Worm (Caenorhabditis elegans) whole organism, young adult: Measurements from ENCODE around the gene tra-3.

Source experiments
- B0035.1 ChIP-seq: sonication (generic microtip); optimal IDR thresholded peaks from 2 replicates; lab custom pipeline; 2016; ENCODE audit warnings: missing genetic modification characterization, mild to moderate bottlenecking, missing compliant biosample characterization, missing genotype, missing genetic modification reagents
- B0261.1 ChIP-seq: sonication (generic microtip); optimal IDR thresholded peaks from 2 replicates; lab custom pipeline; 2016; ENCODE audit warnings: mild to moderate bottlenecking, missing genetic modification characterization, moderate library complexity, missing compliant biosample characterization
- F33H1.4 ChIP-seq: fragments of 200-800 bp; sonication (Bioruptor generic); IDR thresholded peaks from 2 replicates; pipeline ENCODE4 v1.3.6; 2022; ENCODE audit warnings: missing genetic modification reagents, missing genetic modification characterization, missing compliant biosample characterization
- F39B2.1 ChIP-seq: fragments of 200-800 bp; sonication (Bioruptor generic); IDR thresholded peaks from 2 replicates; pipeline ENCODE4 v1.3.6; 2022; ENCODE audit warnings: missing genetic modification reagents, missing genetic modification characterization, missing compliant biosample characterization
- F49E8.2 ChIP-seq: sonication (generic microtip); optimal IDR thresholded peaks from 3 replicates; lab custom pipeline; 2017; ENCODE audit warnings: missing genetic modification characterization, mild to moderate bottlenecking, missing compliant biosample characterization, antibody characterized with exemption, moderate library complexity; ENCODE audit not compliant: insufficient read depth
- F57A8.1 ChIP-seq: fragments of 200-800 bp; sonication (Bioruptor generic); optimal IDR thresholded peaks from 2 replicates; lab custom pipeline; 2018; ENCODE audit warnings: mild to moderate bottlenecking, missing genetic modification characterization, moderate library complexity, missing compliant biosample characterization
- F57C9.4 ChIP-seq: sonication (generic microtip); optimal IDR thresholded peaks from 2 replicates; lab custom pipeline; 2017; ENCODE audit warnings: mild to moderate bottlenecking, missing genetic modification characterization, missing compliant biosample characterization
- K11D2.4 ChIP-seq: fragments of 200-800 bp; sonication (Bioruptor generic); IDR thresholded peaks from 2 replicates; pipeline ENCODE4 v1.3.6; 2022; ENCODE audit warnings: missing genetic modification reagents, missing genetic modification characterization, missing compliant biosample characterization
- K12H6.12 ChIP-seq: fragments of 200-800 bp; sonication (Bioruptor generic); optimal IDR thresholded peaks from 2 replicates; lab custom pipeline; 2018; ENCODE audit warnings: mild to moderate bottlenecking, missing genetic modification characterization, missing compliant biosample characterization
- T26A5.8 ChIP-seq: sonication (generic microtip); optimal IDR thresholded peaks from 2 replicates; lab custom pipeline; 2016; ENCODE audit warnings: missing genetic modification characterization, missing compliant biosample characterization
- Y53F4B.3 ChIP-seq: fragments of 200-800 bp; sonication (Bioruptor generic); IDR thresholded peaks from 2 replicates; pipeline ENCODE4 v1.3.6; 2022; ENCODE audit warnings: missing genetic modification reagents, missing genetic modification characterization, missing compliant biosample characterization
- Y53G8AR.9 ChIP-seq: fragments of 200-800 bp; sonication (Bioruptor generic); conservative IDR thresholded peaks from 2 replicates; pipeline ENCODE4 v1.3.6; 2022; ENCODE audit warnings: missing genetic modification reagents, missing genetic modification characterization, missing compliant biosample characterization
- Y67H2A.10 ChIP-seq: fragments of 200-800 bp; sonication (Bioruptor generic); conservative IDR thresholded peaks from 2 replicates; pipeline ENCODE4 v1.3.6; 2022; ENCODE audit warnings: missing genetic modification reagents, missing genetic modification characterization, missing compliant biosample characterization
- akir-1 ChIP-seq: fragments of 200-800 bp; sonication (Bioruptor generic); optimal IDR thresholded peaks from 2 replicates; lab custom pipeline; 2018; ENCODE audit warnings: mild to moderate bottlenecking, missing genetic modification characterization, moderate library complexity, missing compliant biosample characterization
- athp-1 ChIP-seq: sonication (generic microtip); optimal IDR thresholded peaks from 2 replicates; lab custom pipeline; 2017; ENCODE audit warnings: mild to moderate bottlenecking, missing genetic modification characterization, missing compliant biosample characterization
- attf-6 ChIP-seq: fragments of 200-800 bp; sonication (Bioruptor generic); IDR thresholded peaks from 2 replicates; pipeline ENCODE4 v1.3.6; 2022; ENCODE audit warnings: missing genetic modification reagents, missing genetic modification characterization, missing compliant biosample characterization
- die-1 ChIP-seq: sonication (generic microtip); optimal IDR thresholded peaks from 2 replicates; lab custom pipeline; 2016; ENCODE audit warnings: missing genotype, mild to moderate bottlenecking, missing genetic modification characterization, missing compliant biosample characterization
- dox-1 ChIP-seq: fragments of 200-800 bp; sonication (Bioruptor generic); IDR thresholded peaks from 2 replicates; pipeline ENCODE4 v1.3.6; 2022; ENCODE audit warnings: missing genetic modification reagents, missing genetic modification characterization, missing compliant biosample characterization
- dpff-1 ChIP-seq: sonication (generic microtip); optimal IDR thresholded peaks from 2 replicates; lab custom pipeline; 2017; ENCODE audit warnings: mild to moderate bottlenecking, missing genetic modification characterization, missing compliant biosample characterization
- gei-17 ChIP-seq: fragments of 200-800 bp; sonication (Bioruptor generic); optimal IDR thresholded peaks from 2 replicates; lab custom pipeline; 2018; ENCODE audit warnings: mild to moderate bottlenecking, missing genetic modification characterization, missing compliant biosample characterization
- him-1 ChIP-seq: sonication (generic microtip); optimal IDR thresholded peaks from 2 replicates; lab custom pipeline; 2016; ENCODE audit warnings: missing genotype, missing genetic modification reagents, missing genetic modification characterization, missing compliant biosample characterization
- hrde-1 ChIP-seq: sonication (generic microtip); optimal IDR thresholded peaks from 2 replicates; lab custom pipeline; 2016; ENCODE audit warnings: missing genetic modification characterization, mild to moderate bottlenecking, missing compliant biosample characterization, moderate library complexity, missing genotype, missing genetic modification reagents, borderline replicate concordance
- let-607 ChIP-seq, 2 experiments: fragments of 200-800 bp in 1 of 2; sonication (Bioruptor generic) in 1 of 2; sonication (generic microtip) in 1 of 2; optimal IDR thresholded peaks; 2 replicates each; lab custom pipeline; 2016 to 2018; ENCODE audit warnings: mild to moderate bottlenecking in 2 of 2, missing compliant biosample characterization in 2 of 2, missing genetic modification characterization in 2 of 2, moderate library complexity in 2 of 2, missing genotype in 1 of 2
- lin-40 ChIP-seq: sonication (generic microtip); optimal IDR thresholded peaks from 2 replicates; lab custom pipeline; 2016; ENCODE audit warnings: missing genetic modification characterization, mild to moderate bottlenecking, missing compliant biosample characterization, missing genotype, missing genetic modification reagents
- lsl-1 ChIP-seq: fragments of 200-800 bp; sonication (Bioruptor generic); optimal IDR thresholded peaks from 2 replicates; lab custom pipeline; 2018; ENCODE audit warnings: mild to moderate bottlenecking, missing genetic modification characterization, moderate library complexity, missing compliant biosample characterization
- lsy-27 ChIP-seq: sonication (generic microtip); optimal IDR thresholded peaks from 2 replicates; lab custom pipeline; 2017; ENCODE audit warnings: missing genetic modification characterization, mild to moderate bottlenecking, missing compliant biosample characterization, antibody characterized with exemption, missing genotype, borderline replicate concordance; ENCODE audit not compliant: insufficient read depth
- madf-10 ChIP-seq: sonication (generic microtip); optimal IDR thresholded peaks from 2 replicates; lab custom pipeline; 2016; ENCODE audit warnings: mild to moderate bottlenecking, missing genetic modification characterization, missing compliant biosample characterization
- mel-28 ChIP-seq: sonication (generic microtip); optimal IDR thresholded peaks from 2 replicates; lab custom pipeline; 2016; ENCODE audit warnings: borderline replicate concordance, mild to moderate bottlenecking, missing genetic modification characterization, missing compliant biosample characterization
- mxl-1 ChIP-seq: sonication (generic microtip); optimal IDR thresholded peaks from 2 replicates; lab custom pipeline; 2016; ENCODE audit warnings: missing genetic modification characterization, missing compliant biosample characterization
- nfya-2 ChIP-seq: fragments of 200-800 bp; sonication (Bioruptor generic); IDR thresholded peaks from 2 replicates; pipeline ENCODE4 v1.3.6; 2022; ENCODE audit warnings: missing genetic modification reagents, missing genetic modification characterization, missing compliant biosample characterization
- nfyb-1 ChIP-seq: fragments of 200-800 bp; sonication (Bioruptor generic); IDR thresholded peaks from 2 replicates; pipeline ENCODE4 v1.3.6; 2022; ENCODE audit warnings: missing genetic modification reagents, missing genetic modification characterization, missing compliant biosample characterization
- nhr-27 ChIP-seq: fragments of 200-800 bp; sonication (Bioruptor generic); optimal IDR thresholded peaks from 2 replicates; lab custom pipeline; 2018; ENCODE audit warnings: mild to moderate bottlenecking, missing genetic modification characterization, moderate library complexity, missing compliant biosample characterization
- nhr-80 ChIP-seq: sonication (generic microtip); optimal IDR thresholded peaks from 2 replicates; lab custom pipeline; 2016; ENCODE audit warnings: missing genetic modification characterization, missing compliant biosample characterization
- rcor-1 ChIP-seq: fragments of 200-800 bp; sonication (Bioruptor generic); IDR thresholded peaks from 2 replicates; pipeline ENCODE4 v1.3.6; 2022; ENCODE audit warnings: missing genetic modification reagents, missing genetic modification characterization, missing compliant biosample characterization
- snpc-4 ChIP-seq, 5 experiments: fragments of 150-350 bp in 1 of 5; sonication (generic microtip) in 4 of 5; optimal IDR thresholded peaks; 2 replicates each; lab custom pipeline; 2014 to 2018; ENCODE audit warnings: missing genetic modification characterization in 5 of 5, missing biosample characterization in 3 of 5, antibody characterized with exemption in 2 of 5, mild to moderate bottlenecking in 2 of 5, missing compliant biosample characterization in 2 of 5, missing genotype in 2 of 5, moderate library complexity in 2 of 5, missing genetic modification reagents in 1 of 5
- sptf-2 ChIP-seq: fragments of 200-800 bp; sonication (Bioruptor generic); optimal IDR thresholded peaks from 2 replicates; lab custom pipeline; 2018; ENCODE audit warnings: mild to moderate bottlenecking, missing genetic modification characterization, missing compliant biosample characterization
- tbp1 ChIP-seq: fragments of 200-800 bp; sonication (Bioruptor generic); optimal IDR thresholded peaks from 2 replicates; lab custom pipeline; 2018; ENCODE audit warnings: mild to moderate bottlenecking, missing genetic modification characterization, missing compliant biosample characterization
- unc-130 ChIP-seq: sonication (generic microtip); optimal IDR thresholded peaks from 2 replicates; lab custom pipeline; 2016; ENCODE audit warnings: missing genetic modification reagents, missing genetic modification characterization, missing compliant biosample characterization
- unc-62 ChIP-seq: fragments of 150-350 bp; optimal IDR thresholded peaks from 2 replicates; lab custom pipeline; 2014; ENCODE audit warnings: missing biosample characterization, missing genetic modification reagents, missing genetic modification characterization
- xnd-1 ChIP-seq: sonication (generic microtip); optimal IDR thresholded peaks from 2 replicates; lab custom pipeline; 2016; ENCODE audit warnings: missing genotype, missing genetic modification reagents, missing genetic modification characterization, missing compliant biosample characterization
- zfh-2 ChIP-seq: fragments of 200-800 bp; sonication (Bioruptor generic); conservative IDR thresholded peaks from 2 replicates; pipeline ENCODE4 v1.3.6; 2022; ENCODE audit warnings: missing genetic modification reagents, missing genetic modification characterization, missing compliant biosample characterization
- ztf-22 ChIP-seq: fragments of 200-800 bp; sonication (Bioruptor generic); optimal IDR thresholded peaks from 2 replicates; lab custom pipeline; 2018; ENCODE audit warnings: mild to moderate bottlenecking, missing genetic modification characterization, moderate library complexity, missing compliant biosample characterization
- ztf-6 ChIP-seq: fragments of 200-800 bp; sonication (Bioruptor generic); IDR thresholded peaks from 2 replicates; pipeline ENCODE4 v1.3.6; 2022; ENCODE audit warnings: missing genetic modification reagents, missing genetic modification characterization, missing compliant biosample characterization

tra-3 gene

DNA sequence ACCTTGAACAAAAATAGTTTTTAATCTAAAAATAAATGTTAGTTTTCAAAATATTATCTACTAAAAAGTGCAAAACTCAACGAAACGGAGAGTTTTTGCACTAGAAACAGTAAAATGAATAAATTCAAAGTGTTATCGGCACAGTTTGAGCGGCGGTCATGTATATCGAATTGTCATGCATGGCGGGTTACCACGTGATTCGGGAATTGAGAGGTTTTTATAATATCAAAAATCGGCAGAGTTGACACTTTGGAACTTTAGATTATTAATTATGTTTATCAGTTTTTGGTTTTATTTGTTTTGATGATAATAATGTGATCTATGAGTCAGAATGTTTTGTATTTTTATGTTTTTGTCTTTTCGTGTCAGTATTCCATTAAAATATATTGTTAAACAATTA, 30.6 kb downstream of the tra-3 start:
- TF ChIP-seq Y67H2A.10 (GFP tag; lab: Robert Waterston, UW) (no peak), F33H1.4 (GFP tag; lab: Robert Waterston, UW) (no peak), unc-62 (GFP tag; lab: Kevin White, UChicago) (peak; percentile 48), F39B2.1 (GFP tag; lab: Robert Waterston, UW) (no peak), dpff-1 (no peak), die-1 (no peak), K11D2.4 (GFP tag; lab: Robert Waterston, UW) (no peak), xnd-1 (tag; lab: Kevin White, UChicago) (no peak), Y53G8AR.9 (no peak), nfya-2 (GFP tag; lab: Robert Waterston, UW) (no peak), let-607 (tag; optimal IDR thresholded peaks at IDR 0.05; lab: Kevin White, UChicago) (peak in 1 of 2 experiments; percentile 50), nhr-27 (no peak), lin-40 (tag; lab: Kevin White, UChicago) (no peak), him-1 (tag; lab: Kevin White, UChicago) (no peak), ztf-6 (no peak), sptf-2 (no peak), dox-1 (GFP tag; lab: Robert Waterston, UW) (no peak), nhr-80 (tag; lab: Kevin White, UChicago) (peak; percentile 68), B0035.1 (tag; lab: Kevin White, UChicago) (no peak), hrde-1 (tag; lab: Kevin White, UChicago) (no peak), athp-1 (tag; lab: Kevin White, UChicago) (no peak), madf-10 (no peak)

DNA sequence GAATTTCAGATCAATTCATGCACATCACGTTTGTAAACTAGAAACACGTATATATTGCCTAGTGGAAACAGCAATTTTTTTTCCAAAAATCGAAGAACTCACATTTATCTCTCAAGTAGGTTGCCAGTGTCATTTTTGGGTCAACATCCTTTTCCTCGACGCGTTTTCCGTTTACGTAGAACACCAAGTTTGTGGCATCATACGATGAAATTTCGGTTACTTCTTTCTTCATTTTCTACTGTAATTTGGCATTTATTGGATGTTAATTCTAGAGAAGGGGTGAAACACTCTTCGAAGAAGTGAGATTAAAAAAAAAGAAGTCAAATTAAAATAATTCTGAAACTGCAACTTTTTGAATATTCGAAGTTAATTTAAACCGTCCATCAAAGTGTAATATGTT, 31.3 kb downstream of the tra-3 start, which contains the start of gene xdh-1:
TSS of gene xdh-1 (minus strand) at position 240 of the 400 bp plus-strand sequence.
- TF ChIP-seq Y53F4B.3 (GFP tag; lab: Robert Waterston, UW): no peak
- no peak for TF ChIP-seq K12H6.12 (tag; lab: Kevin White, UChicago)
- no peak for TF ChIP-seq lsy-27 (tag; lab: Kevin White, UChicago)
- no peak for TF ChIP-seq rcor-1 (GFP tag; lab: Robert Waterston, UW)
- no peak for TF ChIP-seq tbp1
- no peak for TF ChIP-seq mel-28 (tag; lab: Kevin White, UChicago)
- no peak for TF ChIP-seq mxl-1 (tag; lab: Kevin White, UChicago)
- TF ChIP-seq snpc-4 (GFP tag; optimal IDR thresholded peaks at IDR 0.05; lab: Kevin White, UChicago): no peak
- peak in 1 of 4 experiments; percentile 18 for TF ChIP-seq snpc-4 (tag; optimal IDR thresholded peaks at IDR 0.05; lab: Kevin White, UChicago)

DNA sequence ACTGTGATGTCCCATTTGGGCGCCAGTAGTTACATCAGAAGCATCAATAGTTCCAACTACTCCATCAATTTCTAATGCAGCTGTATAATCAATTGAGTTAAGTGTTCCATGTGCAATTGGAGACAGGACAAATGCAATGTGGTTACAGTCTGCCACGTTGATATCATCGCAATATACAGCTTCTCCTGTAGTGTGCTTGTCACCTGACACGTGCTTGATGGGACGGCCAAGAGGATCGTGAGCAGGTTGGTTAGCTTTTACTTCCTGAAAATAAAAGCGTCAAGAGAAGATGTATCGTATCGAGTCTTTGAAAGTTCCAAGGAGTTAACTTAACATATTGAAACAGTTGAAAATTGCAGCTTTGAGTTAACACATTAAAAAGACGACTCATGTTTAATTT, 35.4 kb downstream of the tra-3 start:
- TF ChIP-seq ztf-22 (GFP tag; lab: Kevin White, UChicago) (no peak), attf-6 (GFP tag; lab: Robert Waterston, UW) (peak; percentile 71; the same call in 1 of the 2 replicates)
- TF ChIP-seq, all 124 proteins: peak for 1

DNA sequence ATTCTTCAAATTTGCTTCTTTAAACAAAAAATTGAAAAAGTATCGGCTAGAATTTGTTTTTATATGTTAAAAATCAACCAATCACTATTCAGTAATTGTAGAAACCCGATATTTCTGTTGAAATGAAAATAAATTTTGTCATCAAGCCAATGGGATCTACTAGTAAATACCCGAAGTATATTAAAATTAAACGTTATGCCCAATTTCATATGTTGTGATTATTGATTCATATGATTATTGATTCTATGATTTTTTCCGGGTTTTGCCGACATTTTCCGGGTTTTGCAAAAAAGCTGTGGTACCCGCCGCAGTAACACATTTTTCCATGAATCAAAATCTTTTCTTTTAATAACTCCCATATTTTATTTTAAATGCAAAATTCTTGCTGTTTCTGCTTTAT, 48.5 kb downstream of the tra-3 start:
- no peak for TF ChIP-seq B0261.1
- no peak for TF ChIP-seq F57A8.1 (GFP tag; lab: Kevin White, UChicago)
- no peak for TF ChIP-seq attf-6 (GFP tag; lab: Robert Waterston, UW)
- no peak for TF ChIP-seq F57C9.4
- TF ChIP-seq mxl-1 (tag; lab: Kevin White, UChicago): no peak
- no peak for TF ChIP-seq F49E8.2 (tag; lab: Kevin White, UChicago)
- TF ChIP-seq unc-130: no peak
- no peak for TF ChIP-seq T26A5.8 (tag; lab: Kevin White, UChicago)
- TF ChIP-seq F39B2.1 (GFP tag; lab: Robert Waterston, UW): no peak
- no peak for TF ChIP-seq ztf-22 (GFP tag; lab: Kevin White, UChicago)
- no peak for TF ChIP-seq akir-1
- no peak for TF ChIP-seq nfyb-1 (GFP tag; lab: Robert Waterston, UW)
- no peak for TF ChIP-seq gei-17 (GFP tag; lab: Kevin White, UChicago)
- TF ChIP-seq zfh-2 (GFP tag; lab: Robert Waterston, UW): no peak
- no peak for TF ChIP-seq snpc-4 (GFP tag; optimal IDR thresholded peaks at IDR 0.05; lab: Kevin White, UChicago)
- no peak for TF ChIP-seq snpc-4 (tag; optimal IDR thresholded peaks at IDR 0.05; lab: Kevin White, UChicago)
- no peak for TF ChIP-seq hrde-1 (tag; lab: Kevin White, UChicago)
- no peak for TF ChIP-seq lsl-1 (GFP tag; lab: Kevin White, UChicago)
- TF ChIP-seq mel-28 (tag; lab: Kevin White, UChicago): no peak
